Fruit fly (Drosophila melanogaster): ENCODE measurements around the gene IntS12.

The IntS12 gene

DNA sequence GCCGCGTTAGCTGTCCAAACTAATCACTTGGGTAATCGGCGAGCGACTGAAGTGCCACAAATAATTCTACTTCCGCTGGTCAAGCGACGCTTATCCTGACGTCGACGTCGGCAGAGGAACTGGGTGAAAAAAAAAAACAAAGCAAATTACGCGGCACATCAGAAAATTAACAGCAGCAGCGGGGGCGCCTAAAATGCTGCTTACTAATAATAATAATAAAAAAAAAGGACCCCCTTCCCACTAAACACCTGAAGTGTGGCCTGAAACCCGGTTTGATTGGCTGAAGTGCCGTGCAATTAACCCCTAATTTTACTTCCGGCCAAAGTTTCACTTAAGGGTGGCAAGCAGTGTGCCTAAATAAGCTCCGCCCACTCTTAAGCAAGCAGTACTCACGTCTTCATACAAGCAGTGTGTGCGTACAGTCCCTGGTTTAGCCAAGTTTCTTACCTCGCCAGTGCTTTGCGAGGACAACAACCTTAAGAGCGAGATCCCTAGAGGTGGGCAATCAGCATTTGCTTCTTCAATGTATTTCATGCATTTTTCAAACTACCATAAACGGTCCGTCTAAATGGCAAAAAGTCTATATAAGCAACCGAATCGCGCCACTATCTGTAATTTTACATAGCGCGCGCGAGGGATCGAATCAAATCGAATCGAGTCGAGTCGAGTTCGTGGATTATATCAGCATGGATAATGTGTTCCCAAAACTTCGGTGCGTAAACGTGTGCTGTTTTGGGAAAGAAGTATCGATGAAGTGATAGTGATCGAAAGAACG is 18.1 kb downstream of the IntS12 start, which contains the start of the genes ro and T48 (continued):
- TF ChIP-seq croc (GFP tag; conservative IDR thresholded peaks at IDR 0.05) (no peak), Pdp1 (GFP tag; optimal IDR thresholded peaks at IDR 0.05) (peak; percentile 49 to 82), NC2α (GFP tag; optimal IDR thresholded peaks at IDR 0.05) (no peak), CG8944 (GFP tag; optimal IDR thresholded peaks at IDR 0.05) (peak; percentile 38), CG7963 (GFP tag; IDR thresholded peaks at IDR 0.05; ENCODE audit: partially characterized antibody) (no peak), amos (GFP tag; IDR thresholded peaks at IDR 0.05; ENCODE audit: partially characterized antibody) (peak; percentile 78), CG17612 (GFP tag; IDR thresholded peaks at IDR 0.05) (no peak), CG18599 (GFP tag; optimal IDR thresholded peaks at IDR 0.05) (peak; percentile 55), oc (tag; optimal IDR thresholded peaks at IDR 0.05) (peak; percentile 56), unc-4 (GFP tag; IDR thresholded peaks at IDR 0.05; ENCODE audit: partially characterized antibody) (peak; percentile 67), sna (GFP tag; IDR thresholded peaks at IDR 0.05; ENCODE audit: partially characterized antibody) (no peak), CG34422 (GFP tag; IDR thresholded peaks at IDR 0.05) (peak; percentile 46; the same call in 1 of the 3 replicates), nerfin-2 (GFP tag; IDR thresholded peaks at IDR 0.05; ENCODE audit: partially characterized antibody) (no peak), CoRest (tag; optimal IDR thresholded peaks at IDR 0.05) (peak; percentile 83), Hsf (GFP tag; optimal IDR thresholded peaks at IDR 0.05) (peak; percentile 61), Sin3A (optimal IDR thresholded peaks at IDR 0.05) (peak; percentile 79), Hr3 (GFP tag; optimal IDR thresholded peaks at IDR 0.05) (peak; percentile 32), kay (GFP tag; optimal IDR thresholded peaks at IDR 0.05) (peak; percentile 16), gcm2 (GFP tag; optimal IDR thresholded peaks at IDR 0.05) (peak; percentile 15), Mrtf (GFP tag; IDR thresholded peaks at IDR 0.05) (peak; percentile 29; the same call in 1 of the 3 replicates), Sry-β (GFP tag; optimal IDR thresholded peaks at IDR 0.05) (peak; percentile 4), HmgZ (tag; optimal IDR thresholded peaks at IDR 0.05) (peak; percentile 91), CG8290 (GFP tag; optimal IDR thresholded peaks at IDR 0.05) (peak; percentile 99), CG8290 (tag; optimal IDR thresholded peaks at IDR 0.05) (peak; percentile 99 to 100), CG7839 (tag; optimal IDR thresholded peaks at IDR 0.05) (peak; percentile 45), wek (GFP tag; optimal IDR thresholded peaks at IDR 0.05) (no peak), BEAF-32 (GFP tag; optimal IDR thresholded peaks at IDR 0.05) (peak; percentile 86), twi (tag; optimal IDR thresholded peaks at IDR 0.05) (no peak), CG15514 (GFP tag; optimal IDR thresholded peaks at IDR 0.05) (peak; percentile 88), CG12071 (GFP tag; optimal IDR thresholded peaks at IDR 0.05) (peak; percentile 54), pita (GFP tag; optimal IDR thresholded peaks at IDR 0.05) (peak; percentile 99), ewg (GFP tag; optimal IDR thresholded peaks at IDR 0.05) (peak; percentile 74), CG11085 (GFP tag; IDR thresholded peaks at IDR 0.05) (peak; percentile 42; the same call in 1 of the 2 replicates), fru (optimal IDR thresholded peaks at IDR 0.05) (no peak), CG12155 (GFP tag; optimal IDR thresholded peaks at IDR 0.05) (peak; percentile 70), bcd (GFP tag; optimal IDR thresholded peaks at IDR 0.05) (peak; percentile 68), tup (GFP tag; optimal IDR thresholded peaks at IDR 0.05) (peak; percentile 51), CG3838 (GFP tag; optimal IDR thresholded peaks at IDR 0.05) (no peak), Eip74EF (GFP tag; optimal IDR thresholded peaks at IDR 0.05) (peak in 1 of 2 experiments; percentile 54), schlank (tag; optimal IDR thresholded peaks at IDR 0.05) (no peak), rib (GFP tag; IDR thresholded peaks at IDR 0.05) (no peak)

Data from whole organism, embryonic.